Fruit fly (Drosophila melanogaster) Kc167 (cell line): ENCODE results near the gene CG43675.

Experiments used
- Myc ChIP-seq: fragments of >200 bp; optimal IDR thresholded peaks from 2 replicates; lab custom pipeline; 2017; ENCODE audit warnings: missing external identifiers
- Sin3A ChIP-seq: fragments of >200 bp; optimal IDR thresholded peaks from 2 replicates; lab custom pipeline; 2018; ENCODE audit warnings: missing external identifiers
- h ChIP-seq: fragments of >200 bp; optimal IDR thresholded peaks from 3 replicates; lab custom pipeline; 2018; ENCODE audit warnings: missing external identifiers
- insv ChIP-seq: fragments of >200 bp; optimal IDR thresholded peaks from 3 replicates; lab custom pipeline; 2018; ENCODE audit warnings: missing external identifiers
- psq ChIP-seq: fragments of >200 bp; optimal IDR thresholded peaks from 2 replicates; lab custom pipeline; 2017; ENCODE audit warnings: missing external identifiers
- ttk ChIP-seq: sonication (Bioruptor generic); optimal IDR thresholded peaks from 2 replicates; lab custom pipeline; 2017; ENCODE audit warnings: missing external identifiers

CG43675 gene

dm6 chr3R:9346539-9346938 is 8.8 kb upstream of the CG43675 start:
- TF ChIP-seq insv (lab: Kevin White, UChicago) (no peak), h (lab: Kevin White, UChicago) (no peak), ttk (lab: Kevin White, UChicago) (no peak), Sin3A (lab: Kevin White, UChicago) (no peak), Myc (lab: Kevin White, UChicago) (no peak), psq (lab: Kevin White, UChicago) (no peak)

dm6 chr3R:9347702-9348378 is 7.5 kb upstream of the CG43675 start:
- TF ChIP-seq psq (lab: Kevin White, UChicago), result no peak
- TF ChIP-seq insv (lab: Kevin White, UChicago), result no peak
- no peak for TF ChIP-seq h (lab: Kevin White, UChicago)
- TF ChIP-seq Sin3A (lab: Kevin White, UChicago), result no peak
- TF ChIP-seq Myc (lab: Kevin White, UChicago), result no peak
- no peak for TF ChIP-seq ttk (lab: Kevin White, UChicago)

dm6 chr3R:9348379-9348721 is 6.9 kb upstream of the CG43675 start:
- TF ChIP-seq psq (lab: Kevin White, UChicago) (no peak), ttk (lab: Kevin White, UChicago) (no peak), Myc (lab: Kevin White, UChicago) (no peak), h (lab: Kevin White, UChicago) (no peak), insv (lab: Kevin White, UChicago) (no peak), Sin3A (lab: Kevin White, UChicago) (no peak)

- TF ChIP-seq insv (lab: Kevin White, UChicago) (no peak), ttk (lab: Kevin White, UChicago) (no peak)
These were observed 6.0 kb upstream of the CG43675 start for dm6 chr3R:9349267-9349820.

- TF ChIP-seq Sin3A (lab: Kevin White, UChicago), result no peak
- no peak for TF ChIP-seq ttk (lab: Kevin White, UChicago)
- TF ChIP-seq insv (lab: Kevin White, UChicago), result no peak
- TF ChIP-seq h (lab: Kevin White, UChicago), result no peak
- TF ChIP-seq Myc (lab: Kevin White, UChicago), result no peak
- TF ChIP-seq psq (lab: Kevin White, UChicago), result no peak
These were observed 4.5 kb upstream of the CG43675 start for dm6 chr3R:9350561-9351379.

dm6 chr3R:9351415-9352379 is 3.6 kb upstream of the CG43675 start:
- TF ChIP-seq h (lab: Kevin White, UChicago), result no peak
- TF ChIP-seq psq (lab: Kevin White, UChicago), result no peak
- no peak for TF ChIP-seq Myc (lab: Kevin White, UChicago)
- no peak for TF ChIP-seq Sin3A (lab: Kevin White, UChicago)
- TF ChIP-seq insv (lab: Kevin White, UChicago), result no peak
- no peak for TF ChIP-seq ttk (lab: Kevin White, UChicago)

dm6 chr3R:9352595-9353275 is 2.6 kb upstream of the CG43675 start:
- TF ChIP-seq h (lab: Kevin White, UChicago), result no peak
- TF ChIP-seq insv (lab: Kevin White, UChicago), result no peak
- no peak for TF ChIP-seq Myc (lab: Kevin White, UChicago)
- TF ChIP-seq psq (lab: Kevin White, UChicago), result no peak
- no peak for TF ChIP-seq ttk (lab: Kevin White, UChicago)
- TF ChIP-seq Sin3A (lab: Kevin White, UChicago), result no peak

dm6 chr3R:9353276-9353652 is 2.0 kb upstream of the CG43675 start:
- no peak for TF ChIP-seq ttk (lab: Kevin White, UChicago)
- no peak for TF ChIP-seq psq (lab: Kevin White, UChicago)
- TF ChIP-seq insv (lab: Kevin White, UChicago), result no peak
- no peak for TF ChIP-seq Sin3A (lab: Kevin White, UChicago)
- no peak for TF ChIP-seq Myc (lab: Kevin White, UChicago)
- no peak for TF ChIP-seq h (lab: Kevin White, UChicago)

- no peak for TF ChIP-seq Myc (lab: Kevin White, UChicago)
- no peak for TF ChIP-seq ttk (lab: Kevin White, UChicago)
- TF ChIP-seq psq (lab: Kevin White, UChicago), result no peak
- TF ChIP-seq h (lab: Kevin White, UChicago), result no peak
- no peak for TF ChIP-seq insv (lab: Kevin White, UChicago)
- no peak for TF ChIP-seq Sin3A (lab: Kevin White, UChicago)
These were observed 4.1 kb downstream of the CG43675 start for dm6 chr3R:9359393-9359792.
